Worm (Caenorhabditis elegans) whole organism, L1 larva: Measurements from ENCODE around the gene Y54E2A.7.

Experiments used
- Y116A8C.19 ChIP-seq: sonication (generic microtip); optimal IDR thresholded peaks from 2 replicates; lab custom pipeline; 2016; ENCODE audit warnings: missing compliant biosample characterization, missing genetic modification characterization, borderline replicate concordance
- aha-1 ChIP-seq: fragments of 150-350 bp; optimal IDR thresholded peaks from 2 replicates; lab custom pipeline; 2014; ENCODE audit warnings: missing biosample characterization, missing genetic modification characterization
- aly-2 ChIP-seq: fragments of 150-350 bp; optimal IDR thresholded peaks from 2 replicates; lab custom pipeline; 2014; ENCODE audit warnings: missing biosample characterization, missing genetic modification characterization
- ama-1 ChIP-seq: fragments of 150-350 bp; optimal IDR thresholded peaks from 2 replicates; lab custom pipeline; 2014
- ceh-63 ChIP-seq: fragments of 200-800 bp; sonication (Bioruptor generic); optimal IDR thresholded peaks from 2 replicates; lab custom pipeline; 2018; ENCODE audit warnings: mild to moderate bottlenecking, missing genetic modification characterization, missing compliant biosample characterization
- ceh-90 ChIP-seq: sonication (generic microtip); optimal IDR thresholded peaks from 2 replicates; lab custom pipeline; 2016; ENCODE audit warnings: missing genetic modification characterization, missing compliant biosample characterization
- dpl-1 ChIP-seq, 3 experiments: fragments of 150-350 bp in 2 of 3; sonication (generic microtip) in 1 of 3; optimal IDR thresholded peaks; 2 replicates each; lab custom pipeline; 2014 to 2017; ENCODE audit warnings: missing biosample characterization in 3 of 3, missing genetic modification characterization in 3 of 3, missing genetic modification reagents in 3 of 3
- efl-1 ChIP-seq, 4 experiments: fragments of 150-350 bp; optimal IDR thresholded peaks in 3 of 4; peaks in 1 of 4; 1 replicate in 1 of 4; 2 replicates in 3 of 4; lab custom pipeline; 2014; ENCODE audit warnings: missing biosample characterization in 2 of 4, missing genetic modification characterization in 2 of 4, missing genetic modification reagents in 2 of 4
- elt-2 ChIP-seq: sonication (generic microtip); optimal IDR thresholded peaks from 2 replicates; lab custom pipeline; 2016; ENCODE audit warnings: missing genetic modification characterization, mild to moderate bottlenecking, inconsistent platforms, missing compliant biosample characterization, missing genetic modification reagents
- fkh-8 ChIP-seq: sonication (generic microtip); optimal IDR thresholded peaks from 2 replicates; lab custom pipeline; 2016; ENCODE audit warnings: mild to moderate bottlenecking, missing genetic modification characterization, missing compliant biosample characterization
- grh-1 ChIP-seq: fragments of 200-800 bp; sonication (Bioruptor generic); IDR thresholded peaks from 2 replicates; pipeline ENCODE4 v1.3.6; 2022; ENCODE audit warnings: missing genetic modification reagents, missing genetic modification characterization, missing compliant biosample characterization
- hpl-2 ChIP-seq: fragments of 150-350 bp; optimal IDR thresholded peaks from 2 replicates; lab custom pipeline; 2014; ENCODE audit warnings: missing biosample characterization, missing genetic modification reagents, missing genetic modification characterization
- isw-1 ChIP-seq: fragments of 200-800 bp; sonication (Bioruptor generic); IDR thresholded peaks from 2 replicates; pipeline ENCODE4 v1.3.6; 2022; ENCODE audit warnings: missing genetic modification characterization, missing compliant biosample characterization
- lin-35 ChIP-seq, 2 experiments: fragments of 150-350 bp; optimal IDR thresholded peaks; 2 replicates each; lab custom pipeline; 2014; ENCODE audit warnings: missing biosample characterization in 2 of 2, missing genetic modification characterization in 2 of 2, missing genetic modification reagents in 2 of 2
- lin-39 ChIP-seq: fragments of 150-350 bp; optimal IDR thresholded peaks from 2 replicates; lab custom pipeline; 2014; ENCODE audit warnings: missing biosample characterization, missing genetic modification reagents, missing genetic modification characterization
- lir-3 ChIP-seq: sonication (generic microtip); optimal IDR thresholded peaks from 2 replicates; lab custom pipeline; 2016; ENCODE audit warnings: mild to moderate bottlenecking, missing genetic modification characterization, moderate library complexity, missing compliant biosample characterization; ENCODE audit not compliant: poor library complexity
- mef-2 ChIP-seq: fragments of 150-350 bp; optimal IDR thresholded peaks from 2 replicates; lab custom pipeline; 2014; ENCODE audit warnings: missing biosample characterization, missing genetic modification characterization
- nhr-11 ChIP-seq: fragments of 150-350 bp; optimal IDR thresholded peaks from 2 replicates; lab custom pipeline; 2014; ENCODE audit warnings: missing biosample characterization, missing genetic modification characterization
- nhr-19 ChIP-seq: fragments of 200-800 bp; sonication (Bioruptor generic); conservative IDR thresholded peaks from 2 replicates; pipeline ENCODE4 v1.3.6; 2022; ENCODE audit warnings: missing genetic modification characterization, missing compliant biosample characterization
- nhr-20 ChIP-seq: sonication (generic microtip); optimal IDR thresholded peaks from 2 replicates; lab custom pipeline; 2016; ENCODE audit warnings: mild to moderate bottlenecking, missing genetic modification characterization, missing compliant biosample characterization
- nhr-237 ChIP-seq: fragments of 150-350 bp; optimal IDR thresholded peaks from 2 replicates; lab custom pipeline; 2014; ENCODE audit warnings: missing biosample characterization, missing genetic modification characterization
- nhr-28 ChIP-seq: fragments of 150-350 bp; optimal IDR thresholded peaks from 2 replicates; lab custom pipeline; 2014; ENCODE audit warnings: missing biosample characterization, missing genetic modification characterization
- pax-3 ChIP-seq: fragments of 200-800 bp; sonication (Bioruptor generic); optimal IDR thresholded peaks from 2 replicates; lab custom pipeline; 2018; ENCODE audit warnings: mild to moderate bottlenecking, missing genetic modification characterization, moderate library complexity, missing compliant biosample characterization
- skn-1 ChIP-seq: fragments of 150-350 bp; optimal IDR thresholded peaks from 2 replicates; lab custom pipeline; 2014; ENCODE audit warnings: missing biosample characterization, missing genetic modification characterization
- snpc-4 ChIP-seq: fragments of 150-350 bp; optimal IDR thresholded peaks from 2 replicates; lab custom pipeline; 2014; ENCODE audit warnings: missing biosample characterization, missing genetic modification characterization
- sox-4 ChIP-seq: sonication (generic microtip); optimal IDR thresholded peaks from 2 replicates; lab custom pipeline; 2016; ENCODE audit warnings: missing genetic modification characterization, missing compliant biosample characterization
- tlp-1 ChIP-seq: fragments of 150-350 bp; optimal IDR thresholded peaks from 2 replicates; lab custom pipeline; 2014; ENCODE audit warnings: missing biosample characterization, missing genetic modification characterization
- unc-62 ChIP-seq: fragments of 150-350 bp; optimal IDR thresholded peaks from 2 replicates; lab custom pipeline; 2014; ENCODE audit warnings: missing biosample characterization, missing genetic modification reagents, missing genetic modification characterization
- unc-86 ChIP-seq: sonication (generic microtip); optimal IDR thresholded peaks from 2 replicates; lab custom pipeline; 2016; ENCODE audit warnings: missing genetic modification characterization, missing compliant biosample characterization
- xbp-1 ChIP-seq: sonication (generic microtip); optimal IDR thresholded peaks from 2 replicates; lab custom pipeline; 2016; ENCODE audit warnings: missing genetic modification characterization, missing compliant biosample characterization
- zag-1 ChIP-seq: fragments of 150-350 bp; optimal IDR thresholded peaks from 2 replicates; lab custom pipeline; 2014; ENCODE audit warnings: missing biosample characterization, missing genetic modification characterization
- ztf-11 ChIP-seq, 2 experiments: sonication (generic microtip); optimal IDR thresholded peaks; 2 replicates each; lab custom pipeline; 2016 to 2017; ENCODE audit warnings: missing genetic modification characterization in 2 of 2, missing biosample characterization in 1 of 2, missing compliant biosample characterization in 1 of 2

Gene Y54E2A.7

ce11 chrII:14794935-14795454 lies 22.2 kb upstream of the Y54E2A.7 start, which contains the start of gene eif-3.B (continued):
- TF ChIP-seq aly-2 (peak; percentile 87), elt-2 (peak; percentile 89), sox-4 (tag; lab: Kevin White, UChicago) (peak; percentile 97), zag-1 (tag; lab: Kevin White, UChicago) (peak; percentile 89), nhr-20 (tag; lab: Kevin White, UChicago) (peak; percentile 97), Y116A8C.19 (tag; lab: Kevin White, UChicago) (peak; percentile 90), isw-1 (GFP tag; lab: Robert Waterston, UW) (peak; percentile 96)

- TF ChIP-seq skn-1 (tag; lab: Kevin White, UChicago): no peak
- TF ChIP-seq nhr-28: no peak
- TF ChIP-seq lin-35 (GFP tag; optimal IDR thresholded peaks at IDR 0.05; lab: Kevin White, UChicago): no peak
- TF ChIP-seq grh-1: no peak
- no peak for TF ChIP-seq aly-2
Measured at ce11 chrII:14792470-14792869, 19.7 kb upstream of the Y54E2A.7 start.

ce11 chrII:14790751-14791150 lies 17.9 kb upstream of the Y54E2A.7 start, which contains the start of gene Y54E2A.10:
Y54E2A.10 (plus strand) TSS chrII:14791051.
- TF ChIP-seq dpl-1 (GFP tag; optimal IDR thresholded peaks at IDR 0.05; lab: Kevin White, UChicago) (no peak), nhr-19 (GFP tag; lab: Robert Waterston, UW) (no peak), xbp-1 (no peak)

ce11 chrII:14785906-14786305 lies 13.1 kb upstream of the Y54E2A.7 start, which contains the start of gene Y54E2A.9:
Y54E2A.9 (minus strand) TSS chrII:14786006.
- TF ChIP-seq fkh-8 (no peak), mef-2 (tag; lab: Kevin White, UChicago) (no peak), pax-3 (no peak), ceh-90 (tag; lab: Kevin White, UChicago) (no peak), snpc-4 (tag; lab: Kevin White, UChicago) (no peak), lin-39 (tag; lab: Kevin White, UChicago) (no peak), ztf-11 (tag; optimal IDR thresholded peaks at IDR 0.05; lab: Kevin White, UChicago) (no peak), tlp-1 (tag; lab: Kevin White, UChicago) (no peak), lin-35 (GFP tag; optimal IDR thresholded peaks at IDR 0.05; lab: Kevin White, UChicago) (no peak), unc-62 (GFP tag; lab: Kevin White, UChicago) (no peak), hpl-2 (GFP tag; lab: Kevin White, UChicago) (no peak)

- TF ChIP-seq sox-4 (tag; lab: Kevin White, UChicago): no peak
- TF ChIP-seq efl-1 (optimal IDR thresholded peaks at IDR 0.05; lab: Kevin White, UChicago): no peak
- peak in 1 of 2 experiments; percentile 64 for TF ChIP-seq efl-1 (GFP tag; optimal IDR thresholded peaks at IDR 0.05 in 1 of 2; lab: Kevin White, UChicago)
- no peak for TF ChIP-seq nhr-11 (tag; lab: Kevin White, UChicago)
Measured at ce11 chrII:14779851-14780250, 7.0 kb upstream of the Y54E2A.7 start.

- TF ChIP-seq unc-86 (no peak), aha-1 (tag; lab: Kevin White, UChicago) (no peak)
Measured at ce11 chrII:14778092-14778491, 5.3 kb upstream of the Y54E2A.7 start, which contains the start of gene Y54E2A.8. Y54E2A.8 (plus strand) TSS chrII:14778345.

ce11 chrII:14772113-14772512 lies 693 bp downstream of the Y54E2A.7 start:
- TF ChIP-seq ceh-63 (GFP tag; lab: Kevin White, UChicago) (no peak), lir-3 (tag; lab: Kevin White, UChicago) (no peak), ama-1 (no peak), pax-3 (no peak), nhr-237 (tag; lab: Kevin White, UChicago) (no peak)
